Worm (Caenorhabditis elegans): ENCODE results near the gene ztf-9.

Gene ztf-9

DNA sequence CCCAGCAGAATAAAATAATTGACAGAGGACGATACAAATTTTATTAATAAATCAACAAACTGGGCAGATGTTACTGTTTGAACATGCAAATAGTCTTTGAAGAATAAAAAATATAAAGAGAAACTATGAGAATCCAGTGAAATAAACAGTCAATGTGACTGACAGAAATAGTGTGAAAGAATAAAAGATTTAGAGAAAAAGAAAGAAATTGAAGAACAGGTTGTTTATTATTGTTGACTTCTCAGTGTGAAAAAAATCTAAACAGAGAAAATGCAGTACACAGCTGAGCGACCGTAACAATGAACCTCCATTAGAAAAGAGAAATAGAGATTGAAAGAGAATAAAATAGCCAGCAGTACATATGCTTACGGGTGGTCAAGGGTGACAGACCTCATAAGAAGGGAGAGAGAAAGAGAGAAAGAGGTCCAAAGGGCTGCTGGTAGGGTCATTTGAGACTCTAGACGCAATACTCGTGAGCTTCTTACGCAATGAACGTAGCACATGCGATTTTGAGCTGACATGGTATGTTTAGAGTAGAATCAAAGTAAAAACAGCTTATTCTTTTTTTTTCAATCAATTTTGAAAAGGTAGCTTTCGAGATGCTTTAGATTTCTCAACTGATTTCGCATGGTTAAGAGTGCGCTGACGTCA lies 32.2 kb upstream of the ztf-9 start, which contains the start of gene slcr-46.3 (continued):
- TF ChIP-seq npax-4 (tag; optimal IDR thresholded peaks at IDR 0.05), result no peak
- TF ChIP-seq pqm-1 (tag; optimal IDR thresholded peaks at IDR 0.05), result no peak
- no peak for TF ChIP-seq sox-4 (tag; optimal IDR thresholded peaks at IDR 0.05)
- no peak for TF ChIP-seq ceh-22 (tag; optimal IDR thresholded peaks at IDR 0.05)
- peak; percentile 13 for TF ChIP-seq nfya-1 (tag; optimal IDR thresholded peaks at IDR 0.05)
- peak; percentile 12 for TF ChIP-seq tbx-2 (tag; optimal IDR thresholded peaks at IDR 0.05)
- TF ChIP-seq hlh-8 (tag; optimal IDR thresholded peaks at IDR 0.05), result no peak
- TF ChIP-seq hlh-30 (tag; optimal IDR thresholded peaks at IDR 0.05; ENCODE audit: insufficient read depth), result peak; percentile 27
- TF ChIP-seq K09A11.1 (tag; optimal IDR thresholded peaks at IDR 0.05; ENCODE audit: insufficient read depth), result no peak
- TF ChIP-seq unc-55 (GFP tag; optimal IDR thresholded peaks at IDR 0.05), result no peak
- no peak for TF ChIP-seq fkh-6 (tag; optimal IDR thresholded peaks at IDR 0.05)
- TF ChIP-seq unc-3 (GFP tag; conservative IDR thresholded peaks at IDR 0.05), result no peak
- TF ChIP-seq unc-3 (tag; optimal IDR thresholded peaks at IDR 0.05), result no peak

DNA sequence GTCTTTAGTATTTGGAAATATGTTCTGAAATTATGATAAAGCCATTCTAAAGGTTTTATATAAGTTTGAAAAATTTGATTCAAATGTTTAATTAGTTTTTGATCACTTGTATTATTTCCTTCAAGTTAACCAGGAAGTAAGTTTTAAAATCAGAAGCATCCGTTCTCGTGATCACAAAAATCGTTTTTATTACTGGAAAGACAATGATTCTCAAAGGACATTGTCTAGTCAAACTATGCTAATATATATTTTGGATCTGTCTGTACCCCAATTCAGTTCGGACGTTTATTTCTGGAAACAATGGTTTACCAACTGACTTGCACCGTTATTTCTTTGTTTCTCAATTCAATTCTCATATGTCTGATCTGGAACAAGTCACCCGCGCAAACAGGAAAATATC lies 24.4 kb upstream of the ztf-9 start, which contains the start of gene str-188:
Gene str-188 (plus strand): TSS at position 301 of the 400 bp plus-strand sequence.
- no peak for TF ChIP-seq pax-1 (tag; optimal IDR thresholded peaks at IDR 0.05)
- TF ChIP-seq elt-2 (tag; optimal IDR thresholded peaks at IDR 0.05), result no peak
- TF ChIP-seq odd-2 (tag; optimal IDR thresholded peaks at IDR 0.05), result no peak

DNA sequence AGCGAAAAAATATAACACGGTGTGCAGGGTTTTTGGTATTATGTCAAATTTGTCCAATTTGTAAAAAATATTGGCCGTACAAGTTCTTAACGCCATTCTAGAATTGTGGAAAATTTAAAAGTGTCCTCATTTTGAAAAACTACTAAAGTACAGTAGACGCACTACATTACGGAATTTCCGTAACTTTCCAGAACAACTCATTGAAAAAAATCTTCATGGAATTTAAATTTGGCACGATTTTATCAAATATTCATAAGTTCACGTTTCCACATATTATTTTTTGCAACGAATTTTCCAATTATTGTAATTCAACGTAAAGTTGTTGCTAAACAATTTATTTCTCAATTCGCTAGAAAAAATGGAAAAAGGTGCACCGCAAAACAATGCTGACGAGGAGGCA lies 22.9 kb upstream of the ztf-9 start, which contains the start of gene F40F9.3:
Gene F40F9.3 (plus strand): TSS at position 301 of the 400 bp plus-strand sequence.
- TF ChIP-seq hlh-30 (tag; optimal IDR thresholded peaks at IDR 0.05; ENCODE audit: insufficient read depth), result no peak

DNA sequence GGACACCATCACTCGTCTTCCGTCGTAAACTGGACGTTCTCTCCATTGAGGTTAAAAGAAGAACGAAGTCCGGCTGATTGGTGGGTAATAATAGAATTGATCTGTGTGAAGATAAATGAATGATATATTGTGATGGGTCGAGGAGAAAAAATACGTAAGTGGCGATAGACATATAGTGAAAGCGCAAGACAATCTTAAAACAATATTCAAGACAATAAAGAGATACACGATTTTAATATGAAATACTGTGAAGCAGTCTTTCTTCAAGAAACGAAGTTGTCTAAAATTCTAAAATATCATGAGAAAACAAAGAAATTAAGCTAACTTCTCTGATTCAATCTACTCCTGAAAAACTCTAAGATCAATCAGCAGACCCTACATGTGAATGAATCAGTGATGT lies 21.6 kb upstream of the ztf-9 start, which contains the start of gene F40F9.10:
Gene F40F9.10 (minus strand): TSS at position 101 of the 400 bp plus-strand sequence.
- TF ChIP-seq lim-6 (tag; optimal IDR thresholded peaks at IDR 0.05) (no peak), hlh-30 (tag; optimal IDR thresholded peaks at IDR 0.05; ENCODE audit: insufficient read depth) (no peak), pat-9 (tag; optimal IDR thresholded peaks at IDR 0.05) (no peak), fkh-10 (GFP tag; optimal IDR thresholded peaks at IDR 0.05) (no peak), ceh-2 (tag; optimal IDR thresholded peaks at IDR 0.05) (no peak), syd-9 (tag; optimal IDR thresholded peaks at IDR 0.05) (no peak), unc-86 (tag; optimal IDR thresholded peaks at IDR 0.05) (no peak), unc-3 (GFP tag; conservative IDR thresholded peaks at IDR 0.05) (no peak), unc-3 (tag; optimal IDR thresholded peaks at IDR 0.05) (no peak), pag-3 (tag; optimal IDR thresholded peaks at IDR 0.05; ENCODE audit: borderline replicate concordance) (no peak), fkh-6 (tag; optimal IDR thresholded peaks at IDR 0.05) (no peak), sox-4 (tag; optimal IDR thresholded peaks at IDR 0.05) (no peak), unc-55 (GFP tag; optimal IDR thresholded peaks at IDR 0.05) (no peak), elt-2 (tag; optimal IDR thresholded peaks at IDR 0.05) (no peak), ama-1 (optimal IDR thresholded peaks at IDR 0.05) (no peak), elt-4 (tag; optimal IDR thresholded peaks at IDR 0.05) (no peak), pros-1 (tag; optimal IDR thresholded peaks at IDR 0.05) (no peak), madf-2 (tag; optimal IDR thresholded peaks at IDR 0.05) (no peak), ceh-19 (GFP tag; optimal IDR thresholded peaks at IDR 0.05) (no peak)

DNA sequence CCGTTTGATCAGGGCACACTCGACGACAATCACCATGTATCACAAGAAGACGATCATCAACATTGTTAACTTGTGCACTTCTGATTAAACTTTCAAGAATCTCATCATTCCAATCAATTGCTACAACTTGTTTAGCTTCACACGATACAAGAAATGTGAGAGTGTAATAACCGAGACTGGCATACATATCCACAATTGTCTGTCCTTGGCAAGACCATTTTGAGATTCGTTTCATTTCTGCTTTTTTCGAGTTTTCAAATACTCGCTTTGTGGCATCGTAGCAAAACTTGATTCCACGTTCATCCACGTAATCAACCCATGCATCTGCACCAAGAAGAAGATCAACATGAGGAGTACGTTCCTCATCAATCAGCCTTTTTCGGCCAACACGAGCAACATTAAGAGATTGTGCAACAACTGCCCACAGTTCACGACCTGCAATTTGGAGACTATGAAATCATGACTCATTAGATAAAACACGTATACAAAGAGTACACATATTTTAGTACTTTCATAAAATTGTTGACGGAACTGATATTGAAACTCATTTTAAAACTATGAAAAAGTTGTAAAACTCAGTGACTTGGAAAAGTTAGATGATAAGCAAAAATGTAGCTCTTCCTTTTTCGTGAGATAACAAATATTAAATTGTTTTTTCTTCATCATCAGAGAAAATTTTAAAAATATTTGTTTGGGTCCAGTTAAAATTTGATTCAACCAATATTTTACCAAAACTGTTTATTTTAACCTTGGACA lies 20.6 kb upstream of the ztf-9 start:
- no peak for TF ChIP-seq ceh-45 (GFP tag; IDR thresholded peaks at IDR 0.05)
- TF ChIP-seq unc-86 (tag; optimal IDR thresholded peaks at IDR 0.05), result no peak
- TF ChIP-seq ceh-14 (tag; optimal IDR thresholded peaks at IDR 0.05), result no peak
- no peak for TF ChIP-seq dmd-4 (tag; optimal IDR thresholded peaks at IDR 0.05; ENCODE audit: borderline replicate concordance)
- TF ChIP-seq ref-2 (tag; optimal IDR thresholded peaks at IDR 0.05), result no peak
- TF ChIP-seq tbx-7 (tag; optimal IDR thresholded peaks at IDR 0.05), result no peak
- TF ChIP-seq ceh-30 (tag; optimal IDR thresholded peaks at IDR 0.05), result no peak
- TF ChIP-seq pha-2 (tag; optimal IDR thresholded peaks at IDR 0.05), result no peak
- no peak for TF ChIP-seq ceh-24 (tag; optimal IDR thresholded peaks at IDR 0.05)
- TF ChIP-seq sdc-2 (tag; optimal IDR thresholded peaks at IDR 0.05), result no peak
- no peak for TF ChIP-seq odd-2 (tag; optimal IDR thresholded peaks at IDR 0.05)
- no peak for TF ChIP-seq ceh-2 (tag; optimal IDR thresholded peaks at IDR 0.05)
- no peak for TF ChIP-seq nhr-232 (tag; optimal IDR thresholded peaks at IDR 0.05)
- TF ChIP-seq rnt-1 (tag; optimal IDR thresholded peaks at IDR 0.05), result no peak
- TF ChIP-seq npax-4 (tag; optimal IDR thresholded peaks at IDR 0.05), result no peak
- TF ChIP-seq fkh-6 (tag; optimal IDR thresholded peaks at IDR 0.05), result no peak
- no peak for TF ChIP-seq lin-11 (tag; optimal IDR thresholded peaks at IDR 0.05)

Measured in whole organism, late embryonic.